Fruit fly (Drosophila melanogaster): ENCODE measurements around the gene Hr39.

Gene Hr39

DNA sequence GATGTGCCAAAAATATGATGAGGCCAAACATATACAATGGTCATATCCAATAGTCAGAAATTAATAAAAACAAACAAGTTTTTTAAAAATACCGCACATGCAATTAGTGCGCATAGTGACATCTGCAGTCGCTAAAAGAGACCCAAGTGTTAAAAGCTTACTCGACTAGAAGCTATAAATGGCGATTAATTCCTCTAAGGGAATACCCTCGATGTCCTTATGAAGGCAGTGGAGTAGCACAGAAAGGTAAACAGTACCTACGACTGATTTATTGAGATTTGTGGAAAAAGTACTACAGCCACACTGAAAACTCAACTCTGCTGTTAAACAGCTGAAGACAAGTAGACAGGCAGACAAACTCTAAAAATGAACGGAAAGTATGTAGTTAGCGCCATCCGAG lies 23.8 kb downstream of the Hr39 start (continued):
- TF ChIP-seq CG33557 (GFP tag; optimal IDR thresholded peaks at IDR 0.05) (peak; percentile 17), nmo (GFP tag; optimal IDR thresholded peaks at IDR 0.05) (no peak), CG12391 (tag; optimal IDR thresholded peaks at IDR 0.05) (peak; percentile 34), kni (GFP tag; optimal IDR thresholded peaks at IDR 0.05) (no peak), CG8388 (GFP tag; optimal IDR thresholded peaks at IDR 0.05) (no peak), CG3995 (GFP tag; optimal IDR thresholded peaks at IDR 0.05) (peak; percentile 51), peb (GFP tag; IDR thresholded peaks at IDR 0.05) (no peak), croc (GFP tag; conservative IDR thresholded peaks at IDR 0.05) (no peak), unc-4 (GFP tag; IDR thresholded peaks at IDR 0.05; ENCODE audit: partially characterized antibody) (peak; percentile 43; the same call in 1 of the 2 replicates), CoRest (tag; optimal IDR thresholded peaks at IDR 0.05) (no peak), fu2 (GFP tag; optimal IDR thresholded peaks at IDR 0.05) (no peak), fd64A (GFP tag; optimal IDR thresholded peaks at IDR 0.05) (no peak), Tbp (GFP tag; optimal IDR thresholded peaks at IDR 0.05) (no peak), ap (GFP tag; IDR thresholded peaks at IDR 0.05) (no peak), ato (GFP tag; IDR thresholded peaks at IDR 0.05; ENCODE audit: partially characterized antibody) (no peak), Bdp1 (GFP tag; optimal IDR thresholded peaks at IDR 0.05) (peak; percentile 15), CG10431 (GFP tag; optimal IDR thresholded peaks at IDR 0.05) (no peak), jumu (GFP tag; optimal IDR thresholded peaks at IDR 0.05) (no peak), tll (GFP tag; optimal IDR thresholded peaks at IDR 0.05) (no peak)

DNA sequence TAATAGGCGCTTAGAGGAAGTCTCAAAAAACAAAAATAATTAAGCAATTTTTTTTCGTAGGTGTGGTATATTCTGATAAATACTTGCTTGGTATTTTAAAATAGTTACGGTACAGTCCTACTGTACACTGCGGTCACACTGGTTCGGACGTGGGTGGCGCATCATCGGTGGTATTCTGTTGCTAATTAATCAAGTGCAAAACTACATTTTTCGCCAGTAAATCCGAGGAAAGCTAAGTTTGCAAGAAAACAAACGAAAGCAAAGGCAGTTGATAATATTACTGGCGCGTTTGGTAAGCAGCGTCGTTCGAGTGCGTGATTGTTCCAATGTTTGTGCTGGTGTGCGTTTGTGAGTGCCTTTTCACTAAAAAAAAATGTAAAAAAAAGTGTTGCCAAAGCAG lies 25.8 kb downstream of the Hr39 start, which contains the start of gene CG8671:
Gene CG8671 (plus strand): TSS at position 125 of the 400 bp plus-strand sequence.
- TF ChIP-seq CG16779 (GFP tag; IDR thresholded peaks at IDR 0.05), result no peak
- peak; percentile 17 for TF ChIP-seq unpg (GFP tag; optimal IDR thresholded peaks at IDR 0.05)
- peak; percentile 33 for TF ChIP-seq lilli (GFP tag; optimal IDR thresholded peaks at IDR 0.05)
- peak; percentile 53 for TF ChIP-seq CG8924 (tag; optimal IDR thresholded peaks at IDR 0.05)
- TF ChIP-seq CG3163 (GFP tag; optimal IDR thresholded peaks at IDR 0.05), result no peak
- no peak for TF ChIP-seq Doc3 (GFP tag; IDR thresholded peaks at IDR 0.05; ENCODE audit: partially characterized antibody)
- TF ChIP-seq CG8388 (GFP tag; optimal IDR thresholded peaks at IDR 0.05), result peak; percentile 15
- peak; percentile 69; the same call in 1 of the 2 replicates for TF ChIP-seq klu (GFP tag; IDR thresholded peaks at IDR 0.05)
- peak; percentile 44 for TF ChIP-seq Ets97D (GFP tag; optimal IDR thresholded peaks at IDR 0.05)
- no peak for TF ChIP-seq Hey (tag; optimal IDR thresholded peaks at IDR 0.05)
- TF ChIP-seq CG7786 (GFP tag; optimal IDR thresholded peaks at IDR 0.05), result no peak
- TF ChIP-seq MESR4 (GFP tag; optimal IDR thresholded peaks at IDR 0.05), result peak; percentile 85
- no peak for TF ChIP-seq CG7928 (GFP tag; optimal IDR thresholded peaks at IDR 0.05)
- no peak for TF ChIP-seq oc (tag; optimal IDR thresholded peaks at IDR 0.05)
- TF ChIP-seq ash1 (GFP tag; optimal IDR thresholded peaks at IDR 0.05), result no peak
- 0 out of 2 replicates have a peak, but pooled peaks have one; percentile 16 for TF ChIP-seq CG17328 (GFP tag; IDR thresholded peaks at IDR 0.05)
- TF ChIP-seq grau (tag; optimal IDR thresholded peaks at IDR 0.05), result peak; percentile 40
- TF ChIP-seq CG13287 (GFP tag; IDR thresholded peaks at IDR 0.05; ENCODE audit: partially characterized antibody), result peak; percentile 47; the same call in 1 of the 2 replicates
- TF ChIP-seq CG17361 (GFP tag; IDR thresholded peaks at IDR 0.05), result peak; percentile 26; the same call in 1 of the 3 replicates
- peak; percentile 74 for TF ChIP-seq pzg (GFP tag; optimal IDR thresholded peaks at IDR 0.05)
- TF ChIP-seq trem (tag; optimal IDR thresholded peaks at IDR 0.05), result peak; percentile 34
- peak; percentile 39 for TF ChIP-seq CG33213 (GFP tag; optimal IDR thresholded peaks at IDR 0.05)
- peak; percentile 19 for TF ChIP-seq CG13624 (GFP tag; optimal IDR thresholded peaks at IDR 0.05)
- TF ChIP-seq CG12769 (tag; optimal IDR thresholded peaks at IDR 0.05), result no peak
- no peak for TF ChIP-seq CG1792 (GFP tag; optimal IDR thresholded peaks at IDR 0.05)
- TF ChIP-seq CG12236 (GFP tag; optimal IDR thresholded peaks at IDR 0.05), result no peak
- no peak for TF ChIP-seq CG5180 (GFP tag; optimal IDR thresholded peaks at IDR 0.05)
- no peak for TF ChIP-seq Tbp (GFP tag; optimal IDR thresholded peaks at IDR 0.05)
- peak; percentile 84 for TF ChIP-seq stwl (tag; optimal IDR thresholded peaks at IDR 0.05)
- TF ChIP-seq bbx (GFP tag; IDR thresholded peaks at IDR 0.05; ENCODE audit: partially characterized antibody), result 0 out of 2 replicates have a peak, but pooled peaks have one; percentile 43
- peak; percentile 15 for TF ChIP-seq HmgD (GFP tag; optimal IDR thresholded peaks at IDR 0.05)
- TF ChIP-seq CG14710 (tag; optimal IDR thresholded peaks at IDR 0.05), result peak; percentile 35
- TF ChIP-seq CTCF (GFP tag; optimal IDR thresholded peaks at IDR 0.05), result peak; percentile 0
